Worm (Caenorhabditis elegans) whole organism, L1 larva: Measurements from ENCODE around the gene rbm-28.

Experiments
- Y116A8C.19 ChIP-seq: sonication (generic microtip); optimal IDR thresholded peaks from 2 replicates; lab custom pipeline; 2016; ENCODE audit warnings: missing compliant biosample characterization, missing genetic modification characterization, borderline replicate concordance
- ama-1 ChIP-seq: fragments of 150-350 bp; optimal IDR thresholded peaks from 2 replicates; lab custom pipeline; 2014
- blmp-1 ChIP-seq: fragments of 150-350 bp; optimal IDR thresholded peaks from 2 replicates; lab custom pipeline; 2014; ENCODE audit warnings: missing biosample characterization, missing genetic modification characterization
- efl-1 ChIP-seq, 4 experiments: fragments of 150-350 bp; optimal IDR thresholded peaks in 3 of 4; peaks in 1 of 4; 1 replicate in 1 of 4; 2 replicates in 3 of 4; lab custom pipeline; 2014; ENCODE audit warnings: missing biosample characterization in 2 of 4, missing genetic modification characterization in 2 of 4, missing genetic modification reagents in 2 of 4
- egl-13 ChIP-seq: sonication (generic microtip); optimal IDR thresholded peaks from 2 replicates; lab custom pipeline; 2016; ENCODE audit warnings: missing genotype, missing genetic modification reagents, missing genetic modification characterization, missing compliant biosample characterization
- elt-3 ChIP-seq, 6 experiments: fragments of 150-350 bp in 1 of 6; sonication (generic microtip); optimal IDR thresholded peaks; 2 replicates each; lab custom pipeline; 2017 to 2018; ENCODE audit warnings: missing biosample characterization in 6 of 6, missing genetic modification characterization in 6 of 6, inconsistent platforms in 1 of 6
- fos-1 ChIP-seq: fragments of 150-350 bp; optimal IDR thresholded peaks from 2 replicates; lab custom pipeline; 2014; ENCODE audit warnings: missing biosample characterization, missing genetic modification characterization
- irx-1 ChIP-seq: sonication (generic microtip); optimal IDR thresholded peaks from 2 replicates; lab custom pipeline; 2016; ENCODE audit warnings: missing genetic modification characterization, missing compliant biosample characterization
- lin-13 ChIP-seq: fragments of 150-350 bp; optimal IDR thresholded peaks from 2 replicates; lab custom pipeline; 2014; ENCODE audit warnings: missing biosample characterization, missing genetic modification reagents, missing genetic modification characterization
- lin-15B ChIP-seq: fragments of 150-350 bp; sonication (generic microtip); optimal IDR thresholded peaks from 3 replicates; lab custom pipeline; 2014; ENCODE audit warnings: missing biosample characterization, missing genetic modification characterization
- lin-35 ChIP-seq, 2 experiments: fragments of 150-350 bp; optimal IDR thresholded peaks; 2 replicates each; lab custom pipeline; 2014; ENCODE audit warnings: missing biosample characterization in 2 of 2, missing genetic modification characterization in 2 of 2, missing genetic modification reagents in 2 of 2
- mab-9 ChIP-seq: fragments of 200-800 bp; sonication (Bioruptor generic); IDR thresholded peaks from 2 replicates; pipeline ENCODE4 v1.3.6; 2022; ENCODE audit warnings: missing genetic modification reagents, missing genetic modification characterization, missing compliant biosample characterization
- nhr-11 ChIP-seq: fragments of 150-350 bp; optimal IDR thresholded peaks from 2 replicates; lab custom pipeline; 2014; ENCODE audit warnings: missing biosample characterization, missing genetic modification characterization
- nhr-12 ChIP-seq: sonication (generic microtip); optimal IDR thresholded peaks from 2 replicates; lab custom pipeline; 2017; ENCODE audit warnings: missing biosample characterization, missing genetic modification characterization
- nhr-237 ChIP-seq: fragments of 150-350 bp; optimal IDR thresholded peaks from 2 replicates; lab custom pipeline; 2014; ENCODE audit warnings: missing biosample characterization, missing genetic modification characterization
- nhr-47 ChIP-seq: sonication (generic microtip); optimal IDR thresholded peaks from 2 replicates; lab custom pipeline; 2016; ENCODE audit warnings: mild to moderate bottlenecking, missing genetic modification characterization, moderate library complexity, missing compliant biosample characterization
- nhr-77 ChIP-seq: fragments of 150-350 bp; optimal IDR thresholded peaks from 2 replicates; lab custom pipeline; 2014; ENCODE audit warnings: missing biosample characterization, missing genetic modification characterization
- nhr-90 ChIP-seq: sonication (generic microtip); optimal IDR thresholded peaks from 2 replicates; lab custom pipeline; 2016; ENCODE audit warnings: mild to moderate bottlenecking, missing genetic modification characterization, missing compliant biosample characterization; ENCODE audit not compliant: poor library complexity
- pqm-1 ChIP-seq: sonication (generic microtip); optimal IDR thresholded peaks from 3 replicates; lab custom pipeline; 2017; ENCODE audit warnings: missing biosample characterization, missing genetic modification characterization
- skn-1 ChIP-seq: fragments of 150-350 bp; optimal IDR thresholded peaks from 2 replicates; lab custom pipeline; 2014; ENCODE audit warnings: missing biosample characterization, missing genetic modification characterization
- snu-23 ChIP-seq: sonication (generic microtip); optimal IDR thresholded peaks from 2 replicates; lab custom pipeline; 2016; ENCODE audit warnings: missing genetic modification characterization, missing compliant biosample characterization
- sox-4 ChIP-seq: sonication (generic microtip); optimal IDR thresholded peaks from 2 replicates; lab custom pipeline; 2016; ENCODE audit warnings: missing genetic modification characterization, missing compliant biosample characterization
- sup-37 ChIP-seq: fragments of 200-800 bp; sonication (Bioruptor generic); optimal IDR thresholded peaks from 2 replicates; lab custom pipeline; 2018; ENCODE audit warnings: mild to moderate bottlenecking, missing genetic modification characterization, missing compliant biosample characterization
- tbx-2 ChIP-seq: sonication (generic microtip); optimal IDR thresholded peaks from 2 replicates; lab custom pipeline; 2016; ENCODE audit warnings: missing genetic modification characterization, missing compliant biosample characterization
- unc-130 ChIP-seq: fragments of 150-350 bp; optimal IDR thresholded peaks from 2 replicates; lab custom pipeline; 2017; ENCODE audit warnings: missing biosample characterization, missing genetic modification characterization, inconsistent platforms
- unc-86 ChIP-seq: sonication (generic microtip); optimal IDR thresholded peaks from 2 replicates; lab custom pipeline; 2016; ENCODE audit warnings: missing genetic modification characterization, missing compliant biosample characterization
- xbp-1 ChIP-seq: sonication (generic microtip); optimal IDR thresholded peaks from 2 replicates; lab custom pipeline; 2016; ENCODE audit warnings: missing genetic modification characterization, missing compliant biosample characterization
- zip-4 ChIP-seq: fragments of 200-800 bp; sonication (Bioruptor generic); optimal IDR thresholded peaks from 2 replicates; lab custom pipeline; 2018; ENCODE audit warnings: mild to moderate bottlenecking, missing genetic modification characterization, moderate library complexity, missing compliant biosample characterization
- ztf-4 ChIP-seq: fragments of 150-350 bp; optimal IDR thresholded peaks from 2 replicates; lab custom pipeline; 2014; ENCODE audit warnings: missing biosample characterization, missing genetic modification characterization

rbm-28 gene

DNA sequence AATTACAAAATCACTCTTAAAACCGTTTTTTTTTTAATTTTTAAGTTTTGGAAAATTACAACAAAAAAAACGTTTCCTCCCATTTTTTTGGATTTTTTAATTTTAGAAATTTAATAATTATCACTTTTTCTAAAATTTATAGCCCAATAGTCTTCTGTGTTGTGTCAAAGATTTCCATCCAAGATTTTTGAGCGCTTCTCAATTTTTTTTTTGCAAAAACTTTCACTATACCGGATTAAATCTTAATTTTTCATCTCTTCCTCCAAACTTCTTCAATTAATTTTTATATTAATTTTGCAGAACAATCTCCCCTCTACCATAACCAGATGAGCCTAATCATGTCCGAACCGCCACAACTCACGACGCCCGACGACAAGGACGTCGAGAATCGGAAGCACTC is 45.1 kb downstream of the rbm-28 start, which contains the start of gene cog-1:
Gene cog-1, plus strand, starts transcription at position 301 of the 400 bp plus-strand sequence.
- no peak for TF ChIP-seq xbp-1 (tag; lab: Kevin White, UChicago)
- TF ChIP-seq efl-1 (optimal IDR thresholded peaks at IDR 0.05; lab: Kevin White, UChicago): no peak
- peak in 1 of 2 experiments; percentile 2 for TF ChIP-seq efl-1 (GFP tag; optimal IDR thresholded peaks at IDR 0.05 in 1 of 2; lab: Kevin White, UChicago)

- TF ChIP-seq irx-1 (tag; lab: Kevin White, UChicago): peak; percentile 83
- no peak for TF ChIP-seq unc-130 (tag; lab: Kevin White, UChicago)
Measured at ce11 chrII:14903611-14904010, 46.6 kb downstream of the rbm-28 start.

- TF ChIP-seq ztf-4 (tag; lab: Kevin White, UChicago) (no peak), nhr-237 (tag; lab: Kevin White, UChicago) (no peak)
Measured at ce11 chrII:14904635-14905034, 47.6 kb downstream of the rbm-28 start.

- no peak for TF ChIP-seq pqm-1
- TF ChIP-seq lin-15B (tag; lab: Kevin White, UChicago): no peak
- TF ChIP-seq fos-1: no peak
- no peak for TF ChIP-seq efl-1 (optimal IDR thresholded peaks at IDR 0.05; lab: Kevin White, UChicago)
- peak in 1 of 2 experiments; percentile 29 for TF ChIP-seq efl-1 (GFP tag; optimal IDR thresholded peaks at IDR 0.05 in 1 of 2; lab: Kevin White, UChicago)
Measured at ce11 chrII:14907719-14908118, 50.7 kb downstream of the rbm-28 start.

DNA sequence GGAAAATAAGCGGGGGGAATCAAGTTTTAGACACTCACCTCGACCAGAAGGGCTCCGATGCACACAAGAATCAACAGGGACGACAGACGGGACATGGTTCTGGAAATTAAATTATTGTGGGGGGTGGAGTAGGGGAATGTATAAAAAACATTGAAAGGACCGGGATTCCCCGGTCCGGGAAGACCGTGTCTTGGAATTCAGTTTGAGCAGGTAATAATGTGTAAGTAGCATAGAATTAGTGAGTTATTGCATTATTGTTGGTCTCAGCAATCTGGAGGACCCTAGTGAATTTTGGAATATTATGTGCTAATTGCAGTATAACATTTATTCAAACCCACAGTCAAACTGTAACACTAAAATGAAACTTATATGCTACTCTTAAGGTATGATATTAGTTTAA is 53.2 kb downstream of the rbm-28 start, which contains the start of gene R03C1.1:
Gene R03C1.1, minus strand, starts transcription at position 101 of the 400 bp plus-strand sequence.
- TF ChIP-seq lin-13 (GFP tag; lab: Kevin White, UChicago): no peak
- no peak for TF ChIP-seq elt-3 (tag; optimal IDR thresholded peaks at IDR 0.05; lab: Kevin White, UChicago)
- no peak for TF ChIP-seq nhr-12 (tag; lab: Kevin White, UChicago)
- TF ChIP-seq sox-4 (tag; lab: Kevin White, UChicago): no peak
- TF ChIP-seq nhr-90 (tag; lab: Kevin White, UChicago): no peak
- TF ChIP-seq blmp-1 (tag; lab: Kevin White, UChicago): no peak
- TF ChIP-seq nhr-77 (tag; lab: Kevin White, UChicago): no peak
- no peak for TF ChIP-seq egl-13
- TF ChIP-seq nhr-47: no peak
- no peak for TF ChIP-seq skn-1 (tag; lab: Kevin White, UChicago)
- no peak for TF ChIP-seq unc-86 (tag; lab: Kevin White, UChicago)
- no peak for TF ChIP-seq mab-9 (GFP tag; lab: Robert Waterston, UW)
- no peak for TF ChIP-seq zip-4
- no peak for TF ChIP-seq nhr-11
- no peak for TF ChIP-seq Y116A8C.19 (tag; lab: Kevin White, UChicago)
- no peak for TF ChIP-seq ama-1 (lab: Kevin White, UChicago)
- TF ChIP-seq sup-37 (GFP tag; lab: Kevin White, UChicago): no peak
- no peak for TF ChIP-seq snu-23 (GFP tag; lab: Kevin White, UChicago)
- TF ChIP-seq tbx-2 (tag; lab: Kevin White, UChicago): no peak
- no peak for TF ChIP-seq lin-35 (GFP tag; optimal IDR thresholded peaks at IDR 0.05; lab: Kevin White, UChicago)
